Fruit fly (Drosophila melanogaster) whole organism, embryonic: ENCODE measurements around the gene CG7294.

Source experiments
- CG10267 ChIP-seq: fragments of 200-800 bp; sonication (Bioruptor generic); optimal IDR thresholded peaks from 2 replicates; lab custom pipeline; 2018; ENCODE audit warnings: missing biosample characterization, mild to moderate bottlenecking, missing genetic modification characterization, moderate library complexity
- CG12659 ChIP-seq: fragments of 200-800 bp; sonication (Bioruptor generic); optimal IDR thresholded peaks from 3 replicates; lab custom pipeline; 2017; ENCODE audit warnings: mild to moderate bottlenecking, missing biosample characterization, missing genetic modification reagents, missing genetic modification characterization
- CG15601 ChIP-seq: fragments of 200-800 bp; sonication (Bioruptor generic); optimal IDR thresholded peaks from 3 replicates; lab custom pipeline; 2019; ENCODE audit warnings: missing biosample characterization, mild to moderate bottlenecking, missing genetic modification characterization, moderate library complexity
- CG16813 ChIP-seq: fragments of 200-800 bp; sonication (Bioruptor generic); IDR thresholded peaks from 3 replicates; pipeline ENCODE4 v1.3.6; 2022; ENCODE audit warnings: missing biosample characterization, missing genetic modification characterization; ENCODE audit not compliant: partially characterized antibody
- CG17186 ChIP-seq: fragments of 200-800 bp; sonication (Bioruptor generic); optimal IDR thresholded peaks from 3 replicates; lab custom pipeline; 2017; ENCODE audit warnings: missing biosample characterization, missing genetic modification reagents, missing genetic modification characterization
- CG17385 ChIP-seq: fragments of 200-800 bp; sonication (Bioruptor generic); optimal IDR thresholded peaks from 3 replicates; lab custom pipeline; 2018; ENCODE audit warnings: missing biosample characterization, mild to moderate bottlenecking, missing genetic modification characterization
- CG17912 ChIP-seq: fragments of 200-800 bp; sonication (Bioruptor generic); optimal IDR thresholded peaks from 2 replicates; lab custom pipeline; 2018; ENCODE audit warnings: missing biosample characterization, mild to moderate bottlenecking, missing genetic modification characterization
- CG18476 ChIP-seq: fragments of 200-800 bp; sonication (Bioruptor generic); optimal IDR thresholded peaks from 2 replicates; lab custom pipeline; 2016; ENCODE audit warnings: missing biosample characterization, mild to moderate bottlenecking, missing genetic modification characterization
- CG31388 ChIP-seq: fragments of 200-800 bp; sonication (Bioruptor generic); optimal IDR thresholded peaks from 2 replicates; lab custom pipeline; 2016; ENCODE audit warnings: missing biosample characterization, missing genetic modification characterization
- CG3163 ChIP-seq: fragments of 200-800 bp; sonication (Bioruptor generic); optimal IDR thresholded peaks from 3 replicates; lab custom pipeline; 2016; ENCODE audit warnings: missing biosample characterization, missing genetic modification characterization
- CG32767 ChIP-seq: fragments of 200-800 bp; sonication (Bioruptor generic); IDR thresholded peaks from 2 replicates; pipeline ENCODE4 v1.3.6; 2022; ENCODE audit warnings: missing biosample characterization, missing genetic modification characterization
- CG32772 ChIP-seq: fragments of 200-800 bp; sonication (Bioruptor generic); IDR thresholded peaks from 2 replicates; pipeline ENCODE4 v1.3.6; 2022; ENCODE audit warnings: missing biosample characterization, missing genetic modification characterization
- CG4854 ChIP-seq: fragments of 200-800 bp; sonication (Bioruptor generic); optimal IDR thresholded peaks from 2 replicates; lab custom pipeline; 2016; ENCODE audit warnings: missing biosample characterization, missing genetic modification characterization, inconsistent platforms
- CG5953 ChIP-seq: fragments of 200-800 bp; sonication (Bioruptor generic); IDR thresholded peaks from 2 replicates; pipeline ENCODE4 v1.3.6; 2022; ENCODE audit warnings: missing biosample characterization, missing genetic modification characterization
- CG7357 ChIP-seq: fragments of 200-800 bp; sonication (Bioruptor generic); IDR thresholded peaks from 3 replicates; pipeline ENCODE4 v1.3.6; 2022; ENCODE audit warnings: missing biosample characterization, missing genetic modification characterization
- CG7372 ChIP-seq: fragments of 200-800 bp; sonication (Bioruptor generic); IDR thresholded peaks from 2 replicates; pipeline ENCODE4 v1.3.6; 2022; ENCODE audit warnings: missing biosample characterization, missing genetic modification characterization
- CG7839 ChIP-seq: fragments of 200-800 bp; sonication (Bioruptor generic); optimal IDR thresholded peaks from 3 replicates; lab custom pipeline; 2018; ENCODE audit warnings: missing biosample characterization, mild to moderate bottlenecking, missing genetic modification characterization, moderate library complexity
- CG7928 ChIP-seq: fragments of 200-800 bp; sonication (Bioruptor generic); optimal IDR thresholded peaks from 2 replicates; lab custom pipeline; 2017; ENCODE audit warnings: missing biosample characterization, mild to moderate bottlenecking, missing genetic modification characterization
- Dref ChIP-seq: fragments of 200-800 bp; sonication (Bioruptor generic); IDR thresholded peaks from 2 replicates; pipeline ENCODE4 v1.3.6; 2022; ENCODE audit warnings: missing biosample characterization, missing genetic modification characterization
- Drgx ChIP-seq: fragments of 200-800 bp; sonication (Bioruptor generic); IDR thresholded peaks from 2 replicates; pipeline ENCODE4 v1.3.6; 2022; ENCODE audit warnings: missing biosample characterization, missing genetic modification characterization
- Elba2 ChIP-seq: fragments of 200-800 bp; sonication (Bioruptor generic); optimal IDR thresholded peaks from 3 replicates; lab custom pipeline; 2016; ENCODE audit warnings: missing biosample characterization, missing genetic modification characterization
- Ets97D ChIP-seq: fragments of 200-800 bp; sonication (Bioruptor generic); optimal IDR thresholded peaks from 3 replicates; lab custom pipeline; 2016; ENCODE audit warnings: missing biosample characterization, missing genetic modification characterization
- H2.0 ChIP-seq: fragments of 200-800 bp; sonication (Bioruptor generic); IDR thresholded peaks from 2 replicates; pipeline ENCODE4 v1.3.6; 2022; ENCODE audit warnings: missing biosample characterization, missing genetic modification characterization
- HmgD ChIP-seq: fragments of 200-800 bp; sonication (Bioruptor generic); optimal IDR thresholded peaks from 3 replicates; lab custom pipeline; 2016; ENCODE audit warnings: missing biosample characterization, missing genetic modification characterization
- Lim3 ChIP-seq: fragments of 200-800 bp; sonication (Bioruptor generic); IDR thresholded peaks from 2 replicates; pipeline ENCODE4 v1.3.6; 2022; ENCODE audit warnings: missing biosample characterization, missing genetic modification characterization
- Mrtf ChIP-seq: fragments of 200-800 bp; sonication (Bioruptor generic); IDR thresholded peaks from 3 replicates; pipeline ENCODE4 v1.3.6; 2022; ENCODE audit warnings: missing biosample characterization, missing genetic modification characterization
- Side ChIP-seq: fragments of 200-800 bp; sonication (Bioruptor generic); optimal IDR thresholded peaks from 2 replicates; lab custom pipeline; 2016; ENCODE audit warnings: missing biosample characterization, missing genetic modification characterization
- Sox102F ChIP-seq: fragments of 200-800 bp; sonication (Bioruptor generic); optimal IDR thresholded peaks from 2 replicates; lab custom pipeline; 2018; ENCODE audit warnings: missing biosample characterization, mild to moderate bottlenecking, missing genetic modification characterization, moderate library complexity
- Sry-δ ChIP-seq: fragments of 200-800 bp; sonication (Bioruptor generic); optimal IDR thresholded peaks from 2 replicates; lab custom pipeline; 2016; ENCODE audit warnings: missing biosample characterization, missing genetic modification characterization
- Xrp1 ChIP-seq: fragments of 200-800 bp; sonication (Bioruptor generic); IDR thresholded peaks from 2 replicates; pipeline ENCODE4 v1.3.6; 2022; ENCODE audit warnings: missing biosample characterization, missing genetic modification characterization
- ase ChIP-seq: fragments of 200-800 bp; sonication (Bioruptor generic); IDR thresholded peaks from 3 replicates; pipeline ENCODE4 v1.3.6; 2022; ENCODE audit warnings: missing biosample characterization, missing genetic modification characterization
- ato ChIP-seq: fragments of 200-800 bp; sonication (Bioruptor generic); IDR thresholded peaks from 2 replicates; pipeline ENCODE4 v1.3.6; 2022; ENCODE audit warnings: missing biosample characterization, missing genetic modification characterization; ENCODE audit not compliant: partially characterized antibody
- az2 ChIP-seq: fragments of 200-800 bp; sonication (Bioruptor generic); optimal IDR thresholded peaks from 3 replicates; lab custom pipeline; 2016; ENCODE audit warnings: missing biosample characterization, missing genetic modification characterization
- dmrt11E ChIP-seq: fragments of 200-800 bp; sonication (Bioruptor generic); optimal IDR thresholded peaks from 3 replicates; lab custom pipeline; 2018; ENCODE audit warnings: missing biosample characterization, mild to moderate bottlenecking, missing genetic modification characterization, moderate library complexity
- dpn ChIP-seq, 2 experiments: fragments of 200-800 bp; sonication (Bioruptor generic); optimal IDR thresholded peaks; 3 replicates each; lab custom pipeline; 2016; ENCODE audit warnings: missing biosample characterization in 2 of 2, missing genetic modification characterization in 2 of 2
- emc ChIP-seq: fragments of 200-800 bp; sonication (Bioruptor generic); optimal IDR thresholded peaks from 2 replicates; lab custom pipeline; 2016; ENCODE audit warnings: missing biosample characterization, missing genetic modification characterization
- gem ChIP-seq: fragments of 200-800 bp; sonication (Bioruptor generic); optimal IDR thresholded peaks from 2 replicates; lab custom pipeline; 2019; ENCODE audit warnings: missing biosample characterization, mild to moderate bottlenecking, missing genetic modification characterization, moderate library complexity
- grau ChIP-seq: fragments of 200-800 bp; optimal IDR thresholded peaks from 3 replicates; lab custom pipeline; 2019; ENCODE audit warnings: missing biosample characterization, mild to moderate bottlenecking, missing genetic modification characterization, moderate library complexity
- hbn ChIP-seq: fragments of 200-800 bp; sonication (Bioruptor generic); IDR thresholded peaks from 2 replicates; pipeline ENCODE4 v1.3.6; 2022; ENCODE audit warnings: missing biosample characterization, missing genetic modification characterization; ENCODE audit not compliant: partially characterized antibody
- hkb ChIP-seq, 2 experiments: fragments of 200-800 bp in 1 of 2; fragments of >200 bp in 1 of 2; sonication (Bioruptor generic) in 1 of 2; IDR thresholded peaks in 1 of 2; optimal IDR thresholded peaks in 1 of 2; 2 replicates each; pipeline versions ENCODE4 v1.3.6 to Lab custom; 2017 to 2022; ENCODE audit warnings: missing biosample characterization in 1 of 2, missing genetic modification characterization in 1 of 2
- knrl ChIP-seq: fragments of 200-800 bp; sonication (Bioruptor generic); IDR thresholded peaks from 3 replicates; pipeline ENCODE4 v1.3.6; 2022; ENCODE audit warnings: missing biosample characterization, missing genetic modification characterization; ENCODE audit not compliant: partially characterized antibody
- nerfin-2 ChIP-seq: fragments of 200-800 bp; sonication (Bioruptor generic); IDR thresholded peaks from 2 replicates; pipeline ENCODE4 v1.3.6; 2022; ENCODE audit warnings: missing biosample characterization, missing genetic modification characterization; ENCODE audit not compliant: partially characterized antibody
- pb ChIP-seq: fragments of 200-800 bp; sonication (Bioruptor generic); optimal IDR thresholded peaks from 3 replicates; lab custom pipeline; 2016; ENCODE audit warnings: missing biosample characterization, missing genetic modification characterization
- peb ChIP-seq: fragments of 200-800 bp; sonication (Bioruptor generic); IDR thresholded peaks from 2 replicates; pipeline ENCODE4 v1.3.6; 2022; ENCODE audit warnings: missing biosample characterization, missing genetic modification characterization
- sens ChIP-seq: fragments of 200-800 bp; sonication (Bioruptor generic); peaks from one replicate; lab custom pipeline; 2016; ENCODE audit warnings: missing biosample characterization, missing genetic modification characterization
- sima ChIP-seq: fragments of 200-800 bp; sonication (Bioruptor generic); optimal IDR thresholded peaks from 2 replicates; lab custom pipeline; 2016; ENCODE audit warnings: missing biosample characterization, missing genetic modification characterization
- stwl ChIP-seq: fragments of 200-800 bp; sonication (Bioruptor generic); optimal IDR thresholded peaks from 3 replicates; lab custom pipeline; 2018; ENCODE audit warnings: missing biosample characterization, mild to moderate bottlenecking, missing genetic modification characterization, moderate library complexity
- trem ChIP-seq: fragments of 200-800 bp; optimal IDR thresholded peaks from 3 replicates; lab custom pipeline; 2019; ENCODE audit warnings: missing biosample characterization, mild to moderate bottlenecking, missing genetic modification characterization, moderate library complexity
- unpg ChIP-seq: fragments of 200-800 bp; sonication (Bioruptor generic); optimal IDR thresholded peaks from 3 replicates; lab custom pipeline; 2018; ENCODE audit warnings: missing biosample characterization, mild to moderate bottlenecking, missing genetic modification characterization, moderate library complexity
- zfh2 ChIP-seq: fragments of 200-800 bp; sonication (Bioruptor generic); optimal IDR thresholded peaks from 2 replicates; lab custom pipeline; 2016; ENCODE audit warnings: missing biosample characterization, missing genetic modification characterization

Gene CG7294

DNA sequence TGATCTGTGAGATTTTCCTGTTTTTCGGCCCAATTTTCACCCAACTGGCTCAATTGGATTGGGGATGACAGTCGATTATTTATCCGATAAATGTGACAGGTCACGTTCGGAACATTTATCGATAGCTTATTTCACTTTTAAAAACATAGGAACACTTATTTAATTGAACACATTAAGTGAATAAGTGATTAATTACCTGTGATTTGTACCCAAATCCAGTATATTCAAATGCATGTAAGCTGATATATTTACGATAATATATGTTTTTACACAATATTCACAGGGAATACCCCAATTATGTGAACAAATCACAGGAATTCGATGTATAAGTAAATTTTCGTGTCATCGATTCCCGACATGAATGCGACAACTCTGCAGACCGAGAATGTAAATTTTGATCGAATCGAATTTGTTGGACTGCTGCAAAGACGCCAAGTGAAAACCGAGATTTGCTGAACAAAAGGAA lies 43.3 kb upstream of the CG7294 start, which contains the start of the genes EMC3 and Dpy-30L1 (continued):
- no peak for TF ChIP-seq CG17912 (GFP tag; lab: Kevin White, UChicago)
- no peak for TF ChIP-seq emc
- TF ChIP-seq CG4854, result peak; percentile 49
- no peak for TF ChIP-seq peb (GFP tag; lab: Robert Waterston, UW)
- TF ChIP-seq stwl, result peak; percentile 93
- TF ChIP-seq HmgD (GFP tag; lab: Kevin White, UChicago), result no peak
- TF ChIP-seq Elba2, result peak; percentile 32
- peak; percentile 3 for TF ChIP-seq Side
- TF ChIP-seq CG31388 (GFP tag; lab: Kevin White, UChicago), result no peak
- peak; percentile 79 for TF ChIP-seq CG15601 (tag; lab: Kevin White, UChicago)
- TF ChIP-seq sima, result no peak
- TF ChIP-seq knrl, result peak; percentile 86
- TF ChIP-seq ase (GFP tag; lab: Robert Waterston, UW), result peak; percentile 23; the same call in 1 of the 3 replicates
- TF ChIP-seq dmrt11E (tag; lab: Kevin White, UChicago), result peak; percentile 63
- no peak; the same call in 1 of the 2 replicates for TF ChIP-seq Drgx (GFP tag; lab: Robert Waterston, UW)
- TF ChIP-seq CG16813 (GFP tag; lab: Robert Waterston, UW), result peak; percentile 88
- peak; percentile 50 to 63 for TF ChIP-seq dpn (GFP tag; optimal IDR thresholded peaks at IDR 0.05; lab: Kevin White, UChicago)
- peak; percentile 66 for TF ChIP-seq grau (tag; lab: Kevin White, UChicago)
- no peak for TF ChIP-seq hkb (optimal IDR thresholded peaks at IDR 0.05; lab: Kevin White, UChicago)
- peak; percentile 57 for TF ChIP-seq hkb (GFP tag; IDR thresholded peaks at IDR 0.05; lab: Robert Waterston, UW)
- no peak for TF ChIP-seq Sox102F
- TF ChIP-seq pb (GFP tag; lab: Kevin White, UChicago), result no peak
- TF ChIP-seq CG7372 (GFP tag; lab: Robert Waterston, UW), result 0 out of 2 replicates have a peak, but pooled peaks have one; percentile 23
- TF ChIP-seq H2.0, result peak; percentile 48
- peak; percentile 12 for TF ChIP-seq CG3163
- TF ChIP-seq hbn (GFP tag; lab: Robert Waterston, UW), result peak; percentile 84
- peak; percentile 47; the same call in 1 of the 2 replicates for TF ChIP-seq nerfin-2
- TF ChIP-seq CG5953 (GFP tag; lab: Robert Waterston, UW), result no peak
- TF ChIP-seq CG32772, result no peak
- no peak for TF ChIP-seq CG7839 (tag; lab: Kevin White, UChicago)
- TF ChIP-seq Sry-δ (GFP tag; lab: Kevin White, UChicago), result peak; percentile 87
- TF ChIP-seq Lim3 (GFP tag; lab: Robert Waterston, UW), result no peak
- peak; percentile 94 for TF ChIP-seq sens
- peak; percentile 49 for TF ChIP-seq az2 (GFP tag; lab: Kevin White, UChicago)
- peak; percentile 33 for TF ChIP-seq zfh2 (GFP tag; lab: Kevin White, UChicago)
- peak; percentile 57 for TF ChIP-seq Ets97D
- TF ChIP-seq unpg (GFP tag; lab: Kevin White, UChicago), result no peak
- peak; percentile 74 for TF ChIP-seq Dref
- TF ChIP-seq CG12659, result peak; percentile 83
- TF ChIP-seq Xrp1 (GFP tag; lab: Robert Waterston, UW), result peak; percentile 37; the same call in 1 of the 2 replicates
- peak; percentile 77 for TF ChIP-seq CG17186 (GFP tag; lab: Kevin White, UChicago)
- no peak for TF ChIP-seq gem (tag; lab: Kevin White, UChicago)
- peak; percentile 58 for TF ChIP-seq CG10267 (tag; lab: Kevin White, UChicago)
- TF ChIP-seq CG32767 (GFP tag; lab: Robert Waterston, UW), result 0 out of 2 replicates have a peak, but pooled peaks have one; percentile 25
- TF ChIP-seq ato (GFP tag; lab: Robert Waterston, UW), result peak; percentile 56; the same call in 1 of the 2 replicates
- no peak for TF ChIP-seq CG18476 (GFP tag; lab: Kevin White, UChicago)
- peak; percentile 72 for TF ChIP-seq trem
- TF ChIP-seq CG7928 (GFP tag; lab: Kevin White, UChicago), result no peak
- no peak for TF ChIP-seq CG17385
- TF ChIP-seq Mrtf (GFP tag; lab: Robert Waterston, UW), result no peak
- TF ChIP-seq CG7357 (GFP tag; lab: Robert Waterston, UW), result no peak
